Fruit fly (Drosophila melanogaster): ENCODE measurements around the gene comm3.

comm3 gene

dm6 chr3L:15619626-15620247, 27.8 kb downstream of the comm3 start, which contains the start of gene Phs (continued):
- TF ChIP-seq CG18262 (tag; optimal IDR thresholded peaks at IDR 0.05) = peak; percentile 38
- peak; percentile 12; the same call in 1 of the 2 replicates for TF ChIP-seq gt (GFP tag; IDR thresholded peaks at IDR 0.05)
- TF ChIP-seq CG17829 (tag; optimal IDR thresholded peaks at IDR 0.05) = peak; percentile 55
- peak; percentile 81 for TF ChIP-seq CG32532 (GFP tag; IDR thresholded peaks at IDR 0.05)
- TF ChIP-seq MESR4 (GFP tag; optimal IDR thresholded peaks at IDR 0.05) = peak; percentile 57
- no peak for TF ChIP-seq hth (optimal IDR thresholded peaks at IDR 0.05)
- peak; percentile 42 for TF ChIP-seq sd (tag; optimal IDR thresholded peaks at IDR 0.05)
- TF ChIP-seq trh (GFP tag; optimal IDR thresholded peaks at IDR 0.05) = peak; percentile 52
- TF ChIP-seq ttk (GFP tag; IDR thresholded peaks at IDR 0.05) = peak; percentile 73
- peak; percentile 56 for TF ChIP-seq CG3281 (GFP tag; optimal IDR thresholded peaks at IDR 0.05)
- TF ChIP-seq CG10366 (GFP tag; IDR thresholded peaks at IDR 0.05) = peak; percentile 71
- peak; percentile 44 for TF ChIP-seq CG9437 (GFP tag; optimal IDR thresholded peaks at IDR 0.05)
- TF ChIP-seq sug (tag; optimal IDR thresholded peaks at IDR 0.05) = peak; percentile 59
- no peak for TF ChIP-seq Hr78 (GFP tag; optimal IDR thresholded peaks at IDR 0.05)
- TF ChIP-seq CG2712 (tag; optimal IDR thresholded peaks at IDR 0.05) = peak; percentile 51
- TF ChIP-seq esg (GFP tag; conservative IDR thresholded peaks at IDR 0.05) = no peak
- TF ChIP-seq vvl (GFP tag; IDR thresholded peaks at IDR 0.05) = peak; percentile 88
- TF ChIP-seq NfI (GFP tag; optimal IDR thresholded peaks at IDR 0.05) = peak; percentile 88
- peak; percentile 24 for TF ChIP-seq CG13424 (tag; optimal IDR thresholded peaks at IDR 0.05)
- peak; percentile 80 for TF ChIP-seq Gug (GFP tag; IDR thresholded peaks at IDR 0.05)
- TF ChIP-seq tgo (GFP tag; IDR thresholded peaks at IDR 0.05) = peak; percentile 65
- peak; percentile 20 for TF ChIP-seq CG15479 (GFP tag; optimal IDR thresholded peaks at IDR 0.05)
- TF ChIP-seq CG3726 (GFP tag; IDR thresholded peaks at IDR 0.05) = no peak
- TF ChIP-seq CG31388 (GFP tag; optimal IDR thresholded peaks at IDR 0.05) = peak; percentile 44
- peak; percentile 56 for TF ChIP-seq CG8478 (optimal IDR thresholded peaks at IDR 0.05)
- TF ChIP-seq mam (GFP tag; optimal IDR thresholded peaks at IDR 0.05) = peak; percentile 92
- peak; percentile 90 for TF ChIP-seq jumu (GFP tag; optimal IDR thresholded peaks at IDR 0.05)
- TF ChIP-seq pum (GFP tag; optimal IDR thresholded peaks at IDR 0.05) = peak; percentile 89
- TF ChIP-seq CG10979 (tag; optimal IDR thresholded peaks at IDR 0.05) = peak; percentile 45
- TF ChIP-seq bigmax (GFP tag; optimal IDR thresholded peaks at IDR 0.05) = peak; percentile 59
- peak; percentile 83 for TF ChIP-seq CG16779 (GFP tag; IDR thresholded peaks at IDR 0.05)
- peak; percentile 90 for TF ChIP-seq vfl (GFP tag; optimal IDR thresholded peaks at IDR 0.05)
- no peak for TF ChIP-seq pros (GFP tag; optimal IDR thresholded peaks at IDR 0.05)
- peak; percentile 61 for TF ChIP-seq kay (GFP tag; optimal IDR thresholded peaks at IDR 0.05)
- TF ChIP-seq Tbp (GFP tag; optimal IDR thresholded peaks at IDR 0.05) = no peak
- no peak for TF ChIP-seq eve (GFP tag; optimal IDR thresholded peaks at IDR 0.05)
- peak; percentile 90 for TF ChIP-seq Side (GFP tag; optimal IDR thresholded peaks at IDR 0.05)
- no peak for TF ChIP-seq dati (GFP tag; IDR thresholded peaks at IDR 0.05)
- peak; percentile 73 for TF ChIP-seq sisA (GFP tag; IDR thresholded peaks at IDR 0.05)
- peak; percentile 55 for TF ChIP-seq grau (tag; optimal IDR thresholded peaks at IDR 0.05)
- TF ChIP-seq zfh2 (GFP tag; optimal IDR thresholded peaks at IDR 0.05) = peak; percentile 94
- peak; percentile 7 for TF ChIP-seq CG17568 (GFP tag; optimal IDR thresholded peaks at IDR 0.05)
- TF ChIP-seq CG33213 (GFP tag; optimal IDR thresholded peaks at IDR 0.05) = peak; percentile 92
- TF ChIP-seq CG10959 (GFP tag; IDR thresholded peaks at IDR 0.05) = peak; percentile 55; the same call in 1 of the 2 replicates
- TF ChIP-seq Ravus (GFP tag; IDR thresholded peaks at IDR 0.05) = no peak
- TF ChIP-seq CG1792 (GFP tag; optimal IDR thresholded peaks at IDR 0.05) = peak; percentile 71
- TF ChIP-seq CG11723 (GFP tag; optimal IDR thresholded peaks at IDR 0.05) = peak; percentile 64
- peak; percentile 49 for TF ChIP-seq CG7271 (tag; optimal IDR thresholded peaks at IDR 0.05)
- 0 out of 2 replicates have a peak, but pooled peaks have one; percentile 24 for TF ChIP-seq dimm (GFP tag; IDR thresholded peaks at IDR 0.05)
- peak; percentile 21 for TF ChIP-seq Sox100B (GFP tag; optimal IDR thresholded peaks at IDR 0.05)
